Fruit fly (Drosophila melanogaster): ENCODE results near the gene Hus1-like.

Hus1-like gene

DNA sequence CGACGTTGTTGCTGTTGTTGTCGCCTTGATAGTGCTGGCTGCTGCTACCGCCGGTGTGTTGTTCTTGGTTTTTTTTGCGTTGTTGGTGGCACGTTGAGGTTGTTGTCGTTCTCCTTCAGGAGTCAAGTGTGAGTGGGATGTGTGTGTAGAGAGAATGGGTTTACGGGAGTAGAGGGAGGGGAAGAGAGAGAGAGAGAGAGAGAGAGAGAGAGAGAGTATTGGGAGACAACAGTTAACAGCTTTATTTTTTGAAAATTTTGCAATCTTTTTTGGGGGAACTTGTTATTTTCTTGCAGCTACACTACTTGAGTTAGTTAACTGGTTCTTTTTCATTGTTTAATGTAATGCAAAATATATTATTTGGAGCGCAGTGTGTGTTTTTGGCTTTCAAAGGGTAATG is 14.3 kb downstream of the Hus1-like start:
- TF ChIP-seq Trl (optimal IDR thresholded peaks at IDR 0.05) (peak; percentile 52 to 62), Trl (GFP tag; optimal IDR thresholded peaks at IDR 0.05) (no peak), ERR (GFP tag; optimal IDR thresholded peaks at IDR 0.05) (no peak), CG15479 (GFP tag; optimal IDR thresholded peaks at IDR 0.05) (no peak)

DNA sequence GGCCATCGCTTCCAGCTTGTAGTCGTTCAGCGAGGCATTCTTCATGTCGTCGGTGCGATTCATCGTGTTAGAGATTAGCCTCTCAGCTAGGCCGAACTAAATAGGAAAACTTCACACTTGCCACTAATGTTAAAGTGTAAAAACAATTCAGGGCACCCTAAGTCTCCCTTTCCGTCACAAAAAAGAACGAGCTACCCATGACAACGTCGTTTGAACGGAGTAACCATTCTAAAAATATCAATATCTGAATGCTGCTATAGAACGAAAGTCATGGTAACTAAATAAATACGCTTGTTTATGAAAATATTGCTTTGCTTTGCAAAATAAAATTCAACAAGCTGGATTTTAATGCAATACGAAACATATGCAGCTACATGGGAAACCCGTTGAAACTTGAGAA is 27.3 kb downstream of the Hus1-like start, which contains the start of gene Ccdc39:
Gene Ccdc39 (minus strand): TSS at position 101 of the 400 bp plus-strand sequence.
- 0 out of 2 replicates have a peak, but pooled peaks have one; percentile 12 for TF ChIP-seq Dref (GFP tag; IDR thresholded peaks at IDR 0.05)
- TF ChIP-seq CG12659 (GFP tag; optimal IDR thresholded peaks at IDR 0.05) = no peak
- TF ChIP-seq ato (GFP tag; IDR thresholded peaks at IDR 0.05; ENCODE audit: partially characterized antibody) = no peak
- TF ChIP-seq E2f2 (GFP tag; IDR thresholded peaks at IDR 0.05) = no peak
- no peak for TF ChIP-seq Sox102F (GFP tag; optimal IDR thresholded peaks at IDR 0.05)
- TF ChIP-seq CG14667 (GFP tag; IDR thresholded peaks at IDR 0.05) = no peak
- peak; percentile 49 for TF ChIP-seq Ets65A (GFP tag)
- no peak for TF ChIP-seq CG10431 (GFP tag; optimal IDR thresholded peaks at IDR 0.05)
- TF ChIP-seq CG1647 (GFP tag; optimal IDR thresholded peaks at IDR 0.05) = no peak
- no peak for TF ChIP-seq D19A (tag; optimal IDR thresholded peaks at IDR 0.05)
- TF ChIP-seq Meics (GFP tag; optimal IDR thresholded peaks at IDR 0.05) = no peak

DNA sequence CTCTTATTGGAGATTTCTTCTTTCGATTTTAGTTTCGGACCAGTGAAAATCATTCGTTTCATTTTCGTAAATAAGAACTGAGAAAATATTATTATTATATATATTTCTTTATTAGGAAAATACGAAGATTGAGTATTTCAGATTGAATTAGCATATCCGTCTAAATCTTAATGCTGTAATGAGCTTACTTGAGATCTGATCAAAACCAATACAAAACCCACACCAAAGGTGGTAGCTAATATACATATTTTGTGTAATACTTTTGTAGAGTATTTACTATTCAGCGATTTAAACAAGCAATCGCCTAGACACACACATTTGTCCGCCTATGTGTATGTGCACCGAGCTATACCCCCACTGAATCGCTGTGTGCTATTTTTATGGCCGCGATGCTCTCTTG is 31.2 kb downstream of the Hus1-like start:
- no peak for TF ChIP-seq lola (GFP tag; optimal IDR thresholded peaks at IDR 0.05)
- TF ChIP-seq row (GFP tag; IDR thresholded peaks at IDR 0.05) = peak; percentile 11; the same call in 2 of the 3 replicates
- TF ChIP-seq Hmx (GFP tag; optimal IDR thresholded peaks at IDR 0.05) = no peak
- no peak for TF ChIP-seq C15 (GFP tag; IDR thresholded peaks at IDR 0.05)
- TF ChIP-seq CG10321 (GFP tag; IDR thresholded peaks at IDR 0.05) = no peak
- TF ChIP-seq D19A (tag; optimal IDR thresholded peaks at IDR 0.05) = peak; percentile 92
- peak; percentile 33 for TF ChIP-seq cg (GFP tag; optimal IDR thresholded peaks at IDR 0.05)
- TF ChIP-seq stwl (tag; optimal IDR thresholded peaks at IDR 0.05) = no peak
- no peak for TF ChIP-seq mam (GFP tag; optimal IDR thresholded peaks at IDR 0.05)

DNA sequence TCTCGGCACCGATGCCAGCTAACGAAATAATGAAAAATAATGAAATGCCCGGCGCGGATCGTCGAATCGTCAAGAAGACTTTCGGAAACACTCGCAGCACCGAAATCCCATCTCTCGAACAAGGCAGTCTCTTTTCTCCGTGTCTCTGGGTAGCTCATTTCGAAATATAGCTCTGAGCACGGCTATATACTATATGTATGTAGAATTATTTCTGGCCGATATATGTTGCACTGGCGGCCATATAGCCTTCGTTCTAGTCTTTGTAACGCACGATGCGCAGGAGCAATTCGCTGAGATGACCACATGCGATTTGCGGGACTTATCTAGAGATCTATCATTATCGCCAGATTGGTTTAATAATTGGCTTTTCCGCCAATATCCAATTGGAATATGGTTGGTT is 31.6 kb downstream of the Hus1-like start, which contains the start of gene CG14655:
Gene CG14655 (minus strand): TSS at position 41 of the 400 bp plus-strand sequence.
- TF ChIP-seq exex (tag; optimal IDR thresholded peaks at IDR 0.05) = no peak
- TF ChIP-seq chinmo (GFP tag; IDR thresholded peaks at IDR 0.05; ENCODE audit: partially characterized antibody) = 0 out of 4 replicates have a peak, but pooled peaks have one; percentile 68
- no peak for TF ChIP-seq stc (GFP tag; IDR thresholded peaks at IDR 0.05)
- TF ChIP-seq NC2α (GFP tag; optimal IDR thresholded peaks at IDR 0.05) = no peak
- TF ChIP-seq Ets65A (GFP tag) = peak; percentile 71
- no peak for TF ChIP-seq nerfin-1 (tag; optimal IDR thresholded peaks at IDR 0.05)
- peak in 1 of 2 experiments; percentile 14 for TF ChIP-seq Trl (optimal IDR thresholded peaks at IDR 0.05)
- no peak for TF ChIP-seq Trl (GFP tag; optimal IDR thresholded peaks at IDR 0.05)
- no peak for TF ChIP-seq MBD-R2 (GFP tag; IDR thresholded peaks at IDR 0.05)
- 0 out of 2 replicates have a peak, but pooled peaks have one; percentile 8 for TF ChIP-seq CG10321 (GFP tag; IDR thresholded peaks at IDR 0.05)
- no peak for TF ChIP-seq Pdp1 (GFP tag; optimal IDR thresholded peaks at IDR 0.05)
- no peak for TF ChIP-seq luna (GFP tag; optimal IDR thresholded peaks at IDR 0.05)
- TF ChIP-seq CG10267 (tag; optimal IDR thresholded peaks at IDR 0.05) = no peak
- TF ChIP-seq CG18262 (tag; optimal IDR thresholded peaks at IDR 0.05) = no peak
- TF ChIP-seq Elba2 (GFP tag; optimal IDR thresholded peaks at IDR 0.05) = peak; percentile 1
- TF ChIP-seq row (GFP tag; IDR thresholded peaks at IDR 0.05) = 0 out of 3 replicates have a peak, but pooled peaks have one; percentile 5
- no peak for TF ChIP-seq CG17361 (GFP tag; IDR thresholded peaks at IDR 0.05)
- no peak for TF ChIP-seq bbx (GFP tag; IDR thresholded peaks at IDR 0.05; ENCODE audit: partially characterized antibody)
- TF ChIP-seq klu (GFP tag; IDR thresholded peaks at IDR 0.05) = no peak
- no peak for TF ChIP-seq fd96Cb (tag; optimal IDR thresholded peaks at IDR 0.05)
- TF ChIP-seq sug (tag; optimal IDR thresholded peaks at IDR 0.05) = no peak
- no peak for TF ChIP-seq slbo (GFP tag; IDR thresholded peaks at IDR 0.05)
- no peak for TF ChIP-seq wdn (GFP tag; IDR thresholded peaks at IDR 0.05)
- no peak for TF ChIP-seq ttk (GFP tag; IDR thresholded peaks at IDR 0.05)
- no peak for TF ChIP-seq hth (optimal IDR thresholded peaks at IDR 0.05)
- no peak for TF ChIP-seq Bgb (GFP tag; IDR thresholded peaks at IDR 0.05; ENCODE audit: partially characterized antibody)
- no peak for TF ChIP-seq kah (GFP tag; optimal IDR thresholded peaks at IDR 0.05)
